Fruit fly (Drosophila melanogaster) whole organism, adult: Measurements from ENCODE around the gene wkd.
A peak's percentile ranks its signal among the peaks of the same experiment; 100 is the strongest.

Source experiments
- CG11617 ChIP-seq: fragments of 200-800 bp; sonication (Bioruptor generic); optimal IDR thresholded peaks from 2 replicates; lab custom pipeline; 2017; ENCODE audit warnings: mild to moderate bottlenecking, missing biosample characterization, missing genetic modification reagents, missing genetic modification characterization
- CG12768 ChIP-seq: fragments of 200-800 bp; sonication (Bioruptor generic); optimal IDR thresholded peaks from 2 replicates; lab custom pipeline; 2017; ENCODE audit warnings: missing biosample characterization, missing genetic modification characterization, mild to moderate bottlenecking, moderate library complexity, missing genetic modification reagents
- CG14711 ChIP-seq: fragments of 200-800 bp; sonication (Bioruptor generic); optimal IDR thresholded peaks from 2 replicates; lab custom pipeline; 2018; ENCODE audit warnings: missing biosample characterization, mild to moderate bottlenecking, missing genetic modification characterization, moderate library complexity
- CG1620 ChIP-seq: fragments of 200-800 bp; sonication (Bioruptor generic); optimal IDR thresholded peaks from 2 replicates; lab custom pipeline; 2016; ENCODE audit warnings: missing biosample characterization, missing genetic modification characterization
- CG33017 ChIP-seq: fragments of 200-800 bp; sonication (Bioruptor generic); optimal IDR thresholded peaks from 2 replicates; lab custom pipeline; 2018; ENCODE audit warnings: missing biosample characterization, mild to moderate bottlenecking, missing genetic modification characterization, moderate library complexity
- CG5204 ChIP-seq: fragments of 200-800 bp; sonication (Bioruptor generic); optimal IDR thresholded peaks from 2 replicates; lab custom pipeline; 2016; ENCODE audit warnings: missing biosample characterization, missing genetic modification characterization
- CG7045 ChIP-seq: fragments of 200-800 bp; sonication (Bioruptor generic); optimal IDR thresholded peaks from 2 replicates; lab custom pipeline; 2017; ENCODE audit warnings: missing biosample characterization, mild to moderate bottlenecking, missing genetic modification characterization
- CG7101 ChIP-seq: fragments of 200-800 bp; sonication (Bioruptor generic); optimal IDR thresholded peaks from 2 replicates; lab custom pipeline; 2018; ENCODE audit warnings: missing biosample characterization, mild to moderate bottlenecking, missing genetic modification characterization, moderate library complexity
- Clk ChIP-seq: fragments of 200-800 bp; sonication (Bioruptor generic); optimal IDR thresholded peaks from 2 replicates; lab custom pipeline; 2017; ENCODE audit warnings: missing biosample characterization, missing genetic modification characterization
- Crg-1 ChIP-seq: fragments of 200-800 bp; sonication (Bioruptor generic); optimal IDR thresholded peaks from 2 replicates; lab custom pipeline; 2016; ENCODE audit warnings: missing biosample characterization, missing genetic modification characterization
- Hr96 ChIP-seq: fragments of 200-800 bp; sonication (Bioruptor generic); optimal IDR thresholded peaks from 2 replicates; lab custom pipeline; 2016; ENCODE audit warnings: missing biosample characterization, missing genetic modification characterization
- Mnt ChIP-seq: fragments of 200-800 bp; sonication (Bioruptor generic); optimal IDR thresholded peaks from 2 replicates; lab custom pipeline; 2016; ENCODE audit warnings: missing biosample characterization, mild to moderate bottlenecking, missing genetic modification characterization
- bab1 ChIP-seq: fragments of 200-800 bp; sonication (Bioruptor generic); optimal IDR thresholded peaks from 3 replicates; lab custom pipeline; 2019; ENCODE audit warnings: missing biosample characterization, mild to moderate bottlenecking, missing genetic modification characterization, moderate library complexity
- cic ChIP-seq: fragments of 200-800 bp; sonication (Bioruptor generic); optimal IDR thresholded peaks from 2 replicates; lab custom pipeline; 2017; ENCODE audit warnings: missing biosample characterization, mild to moderate bottlenecking, missing genetic modification characterization, moderate library complexity
- cnc ChIP-seq, 2 experiments: fragments of >200 bp; optimal IDR thresholded peaks; 2 replicates each; lab custom pipeline; 2017
- kay ChIP-seq: fragments of 200-800 bp; sonication (Bioruptor generic); peaks from one replicate; lab custom pipeline; 2016; ENCODE audit warnings: missing biosample characterization, missing genetic modification characterization, borderline replicate concordance
- ovo ChIP-seq: fragments of 200-800 bp; sonication (Bioruptor generic); optimal IDR thresholded peaks from 2 replicates; lab custom pipeline; 2016; ENCODE audit warnings: missing biosample characterization, missing genetic modification characterization
- pad ChIP-seq: fragments of 200-800 bp; sonication (Bioruptor generic); optimal IDR thresholded peaks from 3 replicates; lab custom pipeline; 2017; ENCODE audit warnings: missing biosample characterization, missing genetic modification characterization, mild to moderate bottlenecking, moderate library complexity, missing genetic modification reagents
- tj ChIP-seq: fragments of 200-800 bp; sonication (Bioruptor generic); optimal IDR thresholded peaks from 3 replicates; lab custom pipeline; 2017; ENCODE audit warnings: missing biosample characterization, mild to moderate bottlenecking, missing genetic modification characterization, moderate library complexity
- toe ChIP-seq: fragments of 200-800 bp; sonication (Bioruptor generic); optimal IDR thresholded peaks from 2 replicates; lab custom pipeline; 2016; ENCODE audit warnings: missing biosample characterization, missing genetic modification characterization

The wkd gene

dm6 chr3R:11604654-11605436, 23.5 kb downstream of the wkd start:
- TF ChIP-seq kay (GFP tag; lab: Kevin White, UChicago) = peak; percentile 60
- TF ChIP-seq CG1620 (GFP tag; lab: Kevin White, UChicago) = no peak
- peak; percentile 30 for TF ChIP-seq bab1 (GFP tag; lab: Kevin White, UChicago)
- TF ChIP-seq CG12768 (GFP tag; lab: Kevin White, UChicago) = no peak
- TF ChIP-seq Hr96 (GFP tag; lab: Kevin White, UChicago) = peak; percentile 7

dm6 chr3R:11606679-11607078, 25.3 kb downstream of the wkd start:
- no peak for TF ChIP-seq CG7045 (GFP tag; lab: Kevin White, UChicago)
- TF ChIP-seq tj (GFP tag; lab: Kevin White, UChicago) = no peak
- no peak for TF ChIP-seq Mnt (GFP tag; lab: Kevin White, UChicago)
- TF ChIP-seq cic (GFP tag; lab: Kevin White, UChicago) = no peak
- TF ChIP-seq CG33017 (tag; lab: Kevin White, UChicago) = no peak
- TF ChIP-seq pad (GFP tag; lab: Kevin White, UChicago) = no peak
- TF ChIP-seq CG14711 = no peak
- TF ChIP-seq CG12768 (GFP tag; lab: Kevin White, UChicago) = no peak
- TF ChIP-seq ovo (GFP tag; lab: Kevin White, UChicago) = no peak

- TF ChIP-seq CG5204 (GFP tag; lab: Kevin White, UChicago) (no peak), CG12768 (GFP tag; lab: Kevin White, UChicago) (no peak), CG7045 (GFP tag; lab: Kevin White, UChicago) (no peak), Hr96 (GFP tag; lab: Kevin White, UChicago) (no peak), CG33017 (tag; lab: Kevin White, UChicago) (no peak), ovo (GFP tag; lab: Kevin White, UChicago) (no peak), CG14711 (no peak), CG7101 (tag; lab: Kevin White, UChicago) (no peak), pad (GFP tag; lab: Kevin White, UChicago) (no peak), CG11617 (GFP tag; lab: Kevin White, UChicago) (no peak), cnc (optimal IDR thresholded peaks at IDR 0.05; lab: Kevin White, UChicago) (no peak), tj (GFP tag; lab: Kevin White, UChicago) (no peak), Crg-1 (GFP tag; lab: Kevin White, UChicago) (no peak), kay (GFP tag; lab: Kevin White, UChicago) (no peak)
Observed at dm6 chr3R:11612467-11612866, 31.1 kb downstream of the wkd start.

dm6 chr3R:11613252-11614036, 32.1 kb downstream of the wkd start:
- TF ChIP-seq CG11617 (GFP tag; lab: Kevin White, UChicago) (no peak), Crg-1 (GFP tag; lab: Kevin White, UChicago) (peak; percentile 57), CG1620 (GFP tag; lab: Kevin White, UChicago) (peak; percentile 79), CG14711 (peak; percentile 21), bab1 (GFP tag; lab: Kevin White, UChicago) (peak; percentile 70), CG7045 (GFP tag; lab: Kevin White, UChicago) (no peak), Clk (GFP tag; lab: Kevin White, UChicago) (no peak), CG12768 (GFP tag; lab: Kevin White, UChicago) (no peak), Hr96 (GFP tag; lab: Kevin White, UChicago) (peak; percentile 54), toe (GFP tag; lab: Kevin White, UChicago) (peak; percentile 57), ovo (GFP tag; lab: Kevin White, UChicago) (peak; percentile 37), pad (GFP tag; lab: Kevin White, UChicago) (peak; percentile 44)

- TF ChIP-seq tj (GFP tag; lab: Kevin White, UChicago) (no peak), pad (GFP tag; lab: Kevin White, UChicago) (no peak), CG7045 (GFP tag; lab: Kevin White, UChicago) (no peak), CG12768 (GFP tag; lab: Kevin White, UChicago) (no peak), Mnt (GFP tag; lab: Kevin White, UChicago) (no peak), bab1 (GFP tag; lab: Kevin White, UChicago) (no peak)
Observed at dm6 chr3R:11614107-11614506, 32.7 kb downstream of the wkd start.

- peak; percentile 40 for TF ChIP-seq CG14711
- peak; percentile 46 for TF ChIP-seq bab1 (GFP tag; lab: Kevin White, UChicago)
- TF ChIP-seq CG7045 (GFP tag; lab: Kevin White, UChicago) = no peak
- TF ChIP-seq Hr96 (GFP tag; lab: Kevin White, UChicago) = no peak
Observed at dm6 chr3R:11614507-11614906, 33.1 kb downstream of the wkd start.
